Fruit fly (Drosophila melanogaster): Measurements from ENCODE around the gene msi.
A peak's percentile ranks its signal among the peaks of the same experiment; 100 is the strongest.

The msi gene

DNA sequence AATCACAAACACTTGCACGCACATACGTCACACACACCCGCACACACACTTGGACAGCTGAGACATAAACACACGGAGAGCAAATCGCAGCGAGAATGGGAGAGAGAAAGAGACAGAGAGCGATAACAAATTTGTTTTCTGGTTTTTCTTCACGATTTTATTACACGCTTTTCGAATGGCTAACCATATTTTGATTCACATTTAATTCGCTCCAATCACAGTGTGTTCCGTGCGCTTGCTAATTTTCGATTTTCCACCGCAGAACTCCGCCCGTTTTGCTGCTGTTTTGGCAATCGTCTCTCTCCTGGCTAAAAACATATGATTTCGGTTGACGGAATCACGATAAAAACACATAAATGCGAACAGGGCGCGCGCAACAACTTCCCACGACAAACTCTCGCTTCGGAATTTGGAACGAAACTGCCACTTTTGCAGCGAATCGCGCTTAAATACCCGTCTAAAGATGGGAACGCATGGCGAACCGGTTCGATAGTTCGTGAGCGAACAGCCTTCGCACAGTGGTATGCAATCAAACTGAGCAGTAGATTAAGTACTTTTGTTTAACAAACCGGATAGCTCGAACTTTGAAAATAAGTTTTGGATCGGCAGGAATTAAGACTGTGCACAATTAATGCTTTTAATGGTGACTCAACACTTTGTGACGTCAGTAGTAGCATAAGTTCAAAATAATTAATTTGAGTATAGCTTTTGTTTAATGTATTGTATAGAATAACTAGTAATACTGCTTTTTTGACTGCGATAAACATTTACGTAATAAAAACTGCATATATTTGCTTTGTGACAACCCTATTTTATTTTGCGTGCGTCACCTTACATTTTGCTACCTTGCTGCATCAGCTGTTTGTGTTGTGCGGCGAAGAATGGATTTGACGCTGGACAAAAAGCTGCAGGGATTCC is 43.0 kb upstream of the msi start, which contains the start of the genes Fur1 and Vps33B (continued):
- TF ChIP-seq sna (GFP tag; IDR thresholded peaks at IDR 0.05; ENCODE audit: partially characterized antibody) (peak; percentile 85), CG30020 (tag; optimal IDR thresholded peaks at IDR 0.05) (peak; percentile 88), knrl (GFP tag; IDR thresholded peaks at IDR 0.05; ENCODE audit: partially characterized antibody) (peak; percentile 81), Hmr (GFP tag; optimal IDR thresholded peaks at IDR 0.05) (peak; percentile 97), disco-r (GFP tag; optimal IDR thresholded peaks at IDR 0.05) (peak; percentile 94), CG10321 (GFP tag; IDR thresholded peaks at IDR 0.05) (peak; percentile 78), CG2120 (GFP tag; optimal IDR thresholded peaks at IDR 0.05) (peak; percentile 99), dmrt11E (tag; optimal IDR thresholded peaks at IDR 0.05) (peak; percentile 96), CG18262 (tag; optimal IDR thresholded peaks at IDR 0.05) (peak; percentile 97), lmd (GFP tag; IDR thresholded peaks at IDR 0.05) (peak; percentile 96), lbe (GFP tag; optimal IDR thresholded peaks at IDR 0.05) (peak; percentile 94), CG33213 (GFP tag; optimal IDR thresholded peaks at IDR 0.05) (peak; percentile 98), Usf (GFP tag; optimal IDR thresholded peaks at IDR 0.05) (peak; percentile 96), grn (GFP tag; optimal IDR thresholded peaks at IDR 0.05) (peak; percentile 83), Bteb2 (GFP tag; optimal IDR thresholded peaks at IDR 0.05) (peak; percentile 98), nau (GFP tag; optimal IDR thresholded peaks at IDR 0.05) (no peak), mam (GFP tag; optimal IDR thresholded peaks at IDR 0.05) (peak; percentile 99), ATbp (GFP tag; optimal IDR thresholded peaks at IDR 0.05) (peak; percentile 92), CG15514 (GFP tag; optimal IDR thresholded peaks at IDR 0.05) (peak; percentile 99), esg (GFP tag; conservative IDR thresholded peaks at IDR 0.05) (peak; percentile 93), CG10959 (GFP tag; IDR thresholded peaks at IDR 0.05) (peak; percentile 87; the same call in 1 of the 2 replicates), CG3838 (GFP tag; optimal IDR thresholded peaks at IDR 0.05) (peak; percentile 92), sqz (GFP tag; optimal IDR thresholded peaks at IDR 0.05) (peak; percentile 93), Scr (GFP tag; IDR thresholded peaks at IDR 0.05; ENCODE audit: partially characterized antibody) (peak; percentile 79), CG9817 (tag; optimal IDR thresholded peaks at IDR 0.05) (peak; percentile 96), CG6791 (GFP tag; IDR thresholded peaks at IDR 0.05; ENCODE audit: partially characterized antibody) (peak; percentile 79; the same call in 2 of the 3 replicates), bsh (GFP tag; optimal IDR thresholded peaks at IDR 0.05) (peak; percentile 84 to 96), sens (GFP tag) (peak; percentile 100), CG1603 (tag; optimal IDR thresholded peaks at IDR 0.05) (peak; percentile 95), Gug (GFP tag; IDR thresholded peaks at IDR 0.05) (peak; percentile 92), CG12219 (GFP tag; optimal IDR thresholded peaks at IDR 0.05) (peak; percentile 96), ewg (GFP tag; optimal IDR thresholded peaks at IDR 0.05) (peak; percentile 94), exex (tag; optimal IDR thresholded peaks at IDR 0.05) (peak; percentile 76), pb (GFP tag; optimal IDR thresholded peaks at IDR 0.05) (peak; percentile 96), Med (GFP tag) (peak; percentile 100), Hmx (GFP tag; optimal IDR thresholded peaks at IDR 0.05) (peak; percentile 96), CG30403 (GFP tag; optimal IDR thresholded peaks at IDR 0.05) (peak; percentile 99), CG11560 (tag; IDR thresholded peaks at IDR 0.05) (no peak; the same call in 2 of the 3 replicates), CG15073 (GFP tag; optimal IDR thresholded peaks at IDR 0.05) (peak; percentile 90), Bgb (GFP tag; IDR thresholded peaks at IDR 0.05; ENCODE audit: partially characterized antibody) (peak; percentile 90), CG14667 (GFP tag; IDR thresholded peaks at IDR 0.05) (no peak; the same call in 1 of the 2 replicates), CG12744 (GFP tag; optimal IDR thresholded peaks at IDR 0.05) (peak; percentile 95), dati (GFP tag; IDR thresholded peaks at IDR 0.05) (peak; percentile 84), sr (GFP tag; IDR thresholded peaks at IDR 0.05) (peak; percentile 31; the same call in 1 of the 3 replicates), sc (optimal IDR thresholded peaks at IDR 0.05) (no peak), sc (GFP tag; optimal IDR thresholded peaks at IDR 0.05) (peak; percentile 96), CG11456 (GFP tag; IDR thresholded peaks at IDR 0.05) (peak; percentile 93; the same call in 2 of the 3 replicates), CG7963 (GFP tag; IDR thresholded peaks at IDR 0.05; ENCODE audit: partially characterized antibody) (peak; percentile 74)
